Worm (Caenorhabditis elegans) whole organism, late embryonic: ENCODE results near the gene T05E12.9.

Experiments used
- ama-1 ChIP-seq: fragments of 150-350 bp; optimal IDR thresholded peaks from 2 replicates; lab custom pipeline; 2014
- ceh-18 ChIP-seq: sonication (generic microtip); optimal IDR thresholded peaks from 2 replicates; lab custom pipeline; 2016; ENCODE audit warnings: missing genetic modification characterization, missing compliant biosample characterization
- ceh-19 ChIP-seq: fragments of 200-800 bp; sonication (Bioruptor generic); optimal IDR thresholded peaks from 2 replicates; lab custom pipeline; 2018; ENCODE audit warnings: mild to moderate bottlenecking, missing genetic modification characterization, missing compliant biosample characterization
- eyg-1 ChIP-seq: sonication (generic microtip); optimal IDR thresholded peaks from 2 replicates; lab custom pipeline; 2016; ENCODE audit warnings: missing genotype, missing genetic modification characterization, missing compliant biosample characterization
- gmeb-2 ChIP-seq: sonication (generic microtip); optimal IDR thresholded peaks from 2 replicates; lab custom pipeline; 2016; ENCODE audit warnings: missing genetic modification characterization, inconsistent platforms, missing compliant biosample characterization
- lin-11 ChIP-seq: fragments of 200-800 bp; sonication (Bioruptor generic); optimal IDR thresholded peaks from 2 replicates; lab custom pipeline; 2018; ENCODE audit warnings: mild to moderate bottlenecking, missing genetic modification characterization, missing compliant biosample characterization
- nhr-232 ChIP-seq: sonication (generic microtip); optimal IDR thresholded peaks from 2 replicates; lab custom pipeline; 2016; ENCODE audit warnings: missing genetic modification characterization, missing compliant biosample characterization
- unc-55 ChIP-seq: sonication (generic microtip); optimal IDR thresholded peaks from 2 replicates; lab custom pipeline; 2017; ENCODE audit warnings: missing biosample characterization, missing genetic modification reagents, missing genetic modification characterization
- unc-86 ChIP-seq: sonication (generic microtip); optimal IDR thresholded peaks from 2 replicates; lab custom pipeline; 2016; ENCODE audit warnings: missing genetic modification characterization, missing compliant biosample characterization

DNA sequence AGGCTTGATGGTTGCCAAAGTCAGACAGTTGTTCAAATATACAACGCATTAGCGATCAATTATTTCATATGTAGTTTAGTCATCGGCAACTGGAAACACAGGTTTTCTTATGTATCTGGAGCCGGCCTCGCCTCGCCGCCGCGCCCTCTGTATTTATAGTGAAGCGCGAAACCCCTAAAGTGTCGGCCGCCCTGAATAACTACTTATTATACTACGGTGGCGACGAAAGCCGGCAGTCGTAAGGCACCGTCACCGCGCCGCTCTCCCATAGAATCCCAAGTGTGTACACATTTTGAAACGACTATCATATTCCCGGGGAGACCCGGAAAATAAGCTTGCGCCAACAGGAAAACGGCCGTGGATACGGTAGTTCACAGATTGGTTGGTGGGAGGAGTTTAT, 11.9 kb upstream of the T05E12.9 start:
- TF ChIP-seq unc-86 (tag; lab: Kevin White, UChicago) = no peak
- TF ChIP-seq nhr-232 = no peak
- no peak for TF ChIP-seq lin-11 (tag; lab: Kevin White, UChicago)
- no peak for TF ChIP-seq ama-1 (lab: Kevin White, UChicago)
- no peak for TF ChIP-seq eyg-1 (tag; lab: Kevin White, UChicago)
- TF ChIP-seq unc-55 = no peak
- no peak for TF ChIP-seq gmeb-2
- TF ChIP-seq ceh-19 (GFP tag; lab: Kevin White, UChicago) = no peak
- no peak for TF ChIP-seq ceh-18 (tag; lab: Kevin White, UChicago)
